Worm (Caenorhabditis elegans) whole organism, L1 larva: Measurements from ENCODE around the gene D1054.9.

Source experiments
- C04F5.9 ChIP-seq: sonication (generic microtip); optimal IDR thresholded peaks from 2 replicates; lab custom pipeline; 2016; ENCODE audit warnings: missing genetic modification characterization, missing compliant biosample characterization
- C16A3.4 ChIP-seq: fragments of 150-350 bp; optimal IDR thresholded peaks from 2 replicates; lab custom pipeline; 2014; ENCODE audit warnings: missing biosample characterization, missing genetic modification characterization
- F16B12.6 ChIP-seq: fragments of 150-350 bp; optimal IDR thresholded peaks from 2 replicates; lab custom pipeline; 2014; ENCODE audit warnings: missing biosample characterization, missing genetic modification characterization
- Y116A8C.19 ChIP-seq: sonication (generic microtip); optimal IDR thresholded peaks from 2 replicates; lab custom pipeline; 2016; ENCODE audit warnings: missing compliant biosample characterization, missing genetic modification characterization, borderline replicate concordance
- alr-1 ChIP-seq: fragments of 200-800 bp; sonication (Bioruptor generic); optimal IDR thresholded peaks from 2 replicates; lab custom pipeline; 2018; ENCODE audit warnings: borderline replicate concordance, mild to moderate bottlenecking, missing genetic modification characterization, missing compliant biosample characterization
- aly-2 ChIP-seq: fragments of 150-350 bp; optimal IDR thresholded peaks from 2 replicates; lab custom pipeline; 2014; ENCODE audit warnings: missing biosample characterization, missing genetic modification characterization
- ama-1 ChIP-seq: fragments of 150-350 bp; optimal IDR thresholded peaks from 2 replicates; lab custom pipeline; 2014
- blmp-1 ChIP-seq: fragments of 150-350 bp; optimal IDR thresholded peaks from 2 replicates; lab custom pipeline; 2014; ENCODE audit warnings: missing biosample characterization, missing genetic modification characterization
- ceh-90 ChIP-seq: sonication (generic microtip); optimal IDR thresholded peaks from 2 replicates; lab custom pipeline; 2016; ENCODE audit warnings: missing genetic modification characterization, missing compliant biosample characterization
- ces-1 ChIP-seq: fragments of 150-350 bp; optimal IDR thresholded peaks from 2 replicates; lab custom pipeline; 2014; ENCODE audit warnings: missing biosample characterization, missing genetic modification reagents, missing genetic modification characterization
- dpl-1 ChIP-seq, 3 experiments: fragments of 150-350 bp in 2 of 3; sonication (generic microtip) in 1 of 3; optimal IDR thresholded peaks; 2 replicates each; lab custom pipeline; 2014 to 2017; ENCODE audit warnings: missing biosample characterization in 3 of 3, missing genetic modification characterization in 3 of 3, missing genetic modification reagents in 3 of 3
- efl-1 ChIP-seq, 4 experiments: fragments of 150-350 bp; optimal IDR thresholded peaks in 3 of 4; peaks in 1 of 4; 1 replicate in 1 of 4; 2 replicates in 3 of 4; lab custom pipeline; 2014; ENCODE audit warnings: missing biosample characterization in 2 of 4, missing genetic modification characterization in 2 of 4, missing genetic modification reagents in 2 of 4
- egl-13 ChIP-seq: sonication (generic microtip); optimal IDR thresholded peaks from 2 replicates; lab custom pipeline; 2016; ENCODE audit warnings: missing genotype, missing genetic modification reagents, missing genetic modification characterization, missing compliant biosample characterization
- egl-27 ChIP-seq, 2 experiments: fragments of 150-350 bp in 1 of 2; sonication (generic microtip); optimal IDR thresholded peaks; 3 replicates each; lab custom pipeline; 2017 to 2018; ENCODE audit warnings: missing biosample characterization in 2 of 2, missing genetic modification characterization in 2 of 2, missing genetic modification reagents in 2 of 2
- elt-2 ChIP-seq: sonication (generic microtip); optimal IDR thresholded peaks from 2 replicates; lab custom pipeline; 2016; ENCODE audit warnings: missing genetic modification characterization, mild to moderate bottlenecking, inconsistent platforms, missing compliant biosample characterization, missing genetic modification reagents
- ets-5 ChIP-seq: fragments of 200-800 bp; sonication (Bioruptor generic); IDR thresholded peaks from 2 replicates; pipeline ENCODE4 v1.3.6; 2022; ENCODE audit warnings: missing genetic modification characterization, missing compliant biosample characterization
- fkh-4 ChIP-seq: sonication (generic microtip); optimal IDR thresholded peaks from 2 replicates; lab custom pipeline; 2016; ENCODE audit warnings: missing compliant biosample characterization, missing genetic modification characterization, borderline replicate concordance
- fkh-8 ChIP-seq: sonication (generic microtip); optimal IDR thresholded peaks from 2 replicates; lab custom pipeline; 2016; ENCODE audit warnings: mild to moderate bottlenecking, missing genetic modification characterization, missing compliant biosample characterization
- grh-1 ChIP-seq: fragments of 200-800 bp; sonication (Bioruptor generic); IDR thresholded peaks from 2 replicates; pipeline ENCODE4 v1.3.6; 2022; ENCODE audit warnings: missing genetic modification reagents, missing genetic modification characterization, missing compliant biosample characterization
- hlh-4 ChIP-seq: sonication (generic microtip); optimal IDR thresholded peaks from 2 replicates; lab custom pipeline; 2016; ENCODE audit warnings: mild to moderate bottlenecking, missing genetic modification characterization, missing compliant biosample characterization
- isw-1 ChIP-seq: fragments of 200-800 bp; sonication (Bioruptor generic); IDR thresholded peaks from 2 replicates; pipeline ENCODE4 v1.3.6; 2022; ENCODE audit warnings: missing genetic modification characterization, missing compliant biosample characterization
- lin-15B ChIP-seq: fragments of 150-350 bp; sonication (generic microtip); optimal IDR thresholded peaks from 3 replicates; lab custom pipeline; 2014; ENCODE audit warnings: missing biosample characterization, missing genetic modification characterization
- lin-35 ChIP-seq, 2 experiments: fragments of 150-350 bp; optimal IDR thresholded peaks; 2 replicates each; lab custom pipeline; 2014; ENCODE audit warnings: missing biosample characterization in 2 of 2, missing genetic modification characterization in 2 of 2, missing genetic modification reagents in 2 of 2
- lir-3 ChIP-seq: sonication (generic microtip); optimal IDR thresholded peaks from 2 replicates; lab custom pipeline; 2016; ENCODE audit warnings: mild to moderate bottlenecking, missing genetic modification characterization, moderate library complexity, missing compliant biosample characterization; ENCODE audit not compliant: poor library complexity
- mep-1 ChIP-seq: fragments of 150-350 bp; optimal IDR thresholded peaks from 2 replicates; lab custom pipeline; 2014; ENCODE audit warnings: missing biosample characterization, missing genetic modification characterization
- nhr-11 ChIP-seq: fragments of 150-350 bp; optimal IDR thresholded peaks from 2 replicates; lab custom pipeline; 2014; ENCODE audit warnings: missing biosample characterization, missing genetic modification characterization
- nhr-12 ChIP-seq: sonication (generic microtip); optimal IDR thresholded peaks from 2 replicates; lab custom pipeline; 2017; ENCODE audit warnings: missing biosample characterization, missing genetic modification characterization
- nhr-19 ChIP-seq: fragments of 200-800 bp; sonication (Bioruptor generic); conservative IDR thresholded peaks from 2 replicates; pipeline ENCODE4 v1.3.6; 2022; ENCODE audit warnings: missing genetic modification characterization, missing compliant biosample characterization
- nhr-20 ChIP-seq: sonication (generic microtip); optimal IDR thresholded peaks from 2 replicates; lab custom pipeline; 2016; ENCODE audit warnings: mild to moderate bottlenecking, missing genetic modification characterization, missing compliant biosample characterization
- nhr-237 ChIP-seq: fragments of 150-350 bp; optimal IDR thresholded peaks from 2 replicates; lab custom pipeline; 2014; ENCODE audit warnings: missing biosample characterization, missing genetic modification characterization
- nhr-28 ChIP-seq: fragments of 150-350 bp; optimal IDR thresholded peaks from 2 replicates; lab custom pipeline; 2014; ENCODE audit warnings: missing biosample characterization, missing genetic modification characterization
- nhr-71 ChIP-seq: sonication (generic microtip); optimal IDR thresholded peaks from 2 replicates; lab custom pipeline; 2016; ENCODE audit warnings: mild to moderate bottlenecking, missing genetic modification characterization, moderate library complexity, missing compliant biosample characterization
- nhr-76 ChIP-seq: sonication (generic microtip); optimal IDR thresholded peaks from 2 replicates; lab custom pipeline; 2017; ENCODE audit warnings: missing biosample characterization, missing genetic modification characterization
- pag-3 ChIP-seq: sonication (generic microtip); optimal IDR thresholded peaks from 2 replicates; lab custom pipeline; 2017; ENCODE audit warnings: missing genetic modification characterization, mild to moderate bottlenecking, missing compliant biosample characterization, antibody characterized with exemption, borderline replicate concordance; ENCODE audit not compliant: insufficient read depth
- skn-1 ChIP-seq: fragments of 150-350 bp; optimal IDR thresholded peaks from 2 replicates; lab custom pipeline; 2014; ENCODE audit warnings: missing biosample characterization, missing genetic modification characterization
- snpc-4 ChIP-seq: fragments of 150-350 bp; optimal IDR thresholded peaks from 2 replicates; lab custom pipeline; 2014; ENCODE audit warnings: missing biosample characterization, missing genetic modification characterization
- swsn-7 ChIP-seq: sonication (generic microtip); optimal IDR thresholded peaks from 2 replicates; lab custom pipeline; 2016; ENCODE audit warnings: missing genetic modification characterization, missing compliant biosample characterization
- tbx-2 ChIP-seq: sonication (generic microtip); optimal IDR thresholded peaks from 2 replicates; lab custom pipeline; 2016; ENCODE audit warnings: missing genetic modification characterization, missing compliant biosample characterization
- tlp-1 ChIP-seq: fragments of 150-350 bp; optimal IDR thresholded peaks from 2 replicates; lab custom pipeline; 2014; ENCODE audit warnings: missing biosample characterization, missing genetic modification characterization
- vab-15 ChIP-seq: sonication (generic microtip); optimal IDR thresholded peaks from 2 replicates; lab custom pipeline; 2017; ENCODE audit warnings: missing genotype, mild to moderate bottlenecking, missing genetic modification characterization, missing compliant biosample characterization
- zag-1 ChIP-seq: fragments of 150-350 bp; optimal IDR thresholded peaks from 2 replicates; lab custom pipeline; 2014; ENCODE audit warnings: missing biosample characterization, missing genetic modification characterization
- ztf-4 ChIP-seq: fragments of 150-350 bp; optimal IDR thresholded peaks from 2 replicates; lab custom pipeline; 2014; ENCODE audit warnings: missing biosample characterization, missing genetic modification characterization

The D1054.9 gene

ce11 chrV:10757128-10757527 lies 33.7 kb downstream of the D1054.9 start (continued):
- TF ChIP-seq ceh-90 (tag; lab: Kevin White, UChicago) (no peak), ets-5 (no peak), tbx-2 (tag; lab: Kevin White, UChicago) (peak; percentile 2), F16B12.6 (tag; lab: Kevin White, UChicago) (no peak), snpc-4 (no peak), nhr-28 (tag; lab: Kevin White, UChicago) (no peak), nhr-11 (tag; lab: Kevin White, UChicago) (no peak), nhr-237 (tag; lab: Kevin White, UChicago) (no peak), C16A3.4 (tag; lab: Kevin White, UChicago) (no peak), nhr-71 (tag; lab: Kevin White, UChicago) (peak; percentile 45), nhr-19 (GFP tag; lab: Robert Waterston, UW) (no peak), nhr-20 (peak; percentile 50), aly-2 (tag; lab: Kevin White, UChicago) (no peak), pag-3 (tag; lab: Kevin White, UChicago) (no peak), lin-15B (tag; lab: Kevin White, UChicago) (no peak), egl-27 (tag; optimal IDR thresholded peaks at IDR 0.05; lab: Kevin White, UChicago) (no peak), Y116A8C.19 (no peak), ztf-4 (no peak), egl-13 (no peak), ces-1 (GFP tag; lab: Kevin White, UChicago) (no peak), mep-1 (no peak), zag-1 (tag; lab: Kevin White, UChicago) (no peak), vab-15 (tag; lab: Kevin White, UChicago) (no peak), tlp-1 (tag; lab: Kevin White, UChicago) (no peak)

- TF ChIP-seq lin-35 (GFP tag; optimal IDR thresholded peaks at IDR 0.05; lab: Kevin White, UChicago) (no peak), nhr-11 (tag; lab: Kevin White, UChicago) (no peak), blmp-1 (tag; lab: Kevin White, UChicago) (no peak), zag-1 (tag; lab: Kevin White, UChicago) (no peak), dpl-1 (GFP tag; optimal IDR thresholded peaks at IDR 0.05; lab: Kevin White, UChicago) (no peak), skn-1 (tag; lab: Kevin White, UChicago) (no peak), swsn-7 (tag; lab: Kevin White, UChicago) (no peak), fkh-4 (tag; lab: Kevin White, UChicago) (no peak), hlh-4 (no peak), lir-3 (tag; lab: Kevin White, UChicago) (no peak), ama-1 (lab: Kevin White, UChicago) (no peak), nhr-12 (tag; lab: Kevin White, UChicago) (no peak), fkh-8 (tag; lab: Kevin White, UChicago) (no peak), nhr-76 (tag; lab: Kevin White, UChicago) (no peak), isw-1 (no peak)
These were observed 34.2 kb downstream of the D1054.9 start, which contains the start of gene irld-6 for ce11 chrV:10756698-10757097. irld-6 (minus strand) TSS chrV:10756798.

- no peak for TF ChIP-seq Y116A8C.19
- no peak for TF ChIP-seq ces-1 (GFP tag; lab: Kevin White, UChicago)
These were observed 36.8 kb downstream of the D1054.9 start, which contains the start of gene F28H7.7 for ce11 chrV:10754050-10754449. F28H7.7 (minus strand) TSS chrV:10754150.

DNA sequence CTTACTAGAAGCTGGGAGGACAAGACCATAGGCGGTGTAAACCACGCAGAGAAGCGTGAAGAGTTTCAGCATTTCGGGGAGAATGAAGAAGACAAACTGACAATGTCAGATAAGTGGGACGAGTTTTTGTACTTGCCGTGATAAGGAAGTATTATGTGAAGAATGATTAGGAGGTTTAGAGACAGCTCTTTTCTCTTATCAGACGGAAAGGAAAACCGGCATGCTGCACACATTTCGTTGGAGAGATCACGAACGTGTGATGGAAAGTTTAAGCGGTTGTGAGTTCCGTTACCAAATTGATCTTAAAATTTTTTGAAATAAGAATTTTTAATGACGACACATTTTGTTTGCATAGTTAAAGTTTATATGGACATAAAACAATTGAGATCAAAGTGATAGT lies 40.2 kb downstream of the D1054.9 start, which contains the start of gene F28H7.3:
TSS of gene F28H7.3 (minus strand) at position 159 of the 400 bp plus-strand sequence.
- TF ChIP-seq blmp-1 (tag; lab: Kevin White, UChicago), result no peak
- TF ChIP-seq tlp-1 (tag; lab: Kevin White, UChicago), result no peak
- no peak for TF ChIP-seq C04F5.9 (tag; lab: Kevin White, UChicago)
- TF ChIP-seq efl-1 (optimal IDR thresholded peaks at IDR 0.05; lab: Kevin White, UChicago), result no peak
- peak in 1 of 2 experiments; percentile 92 for TF ChIP-seq efl-1 (GFP tag; optimal IDR thresholded peaks at IDR 0.05 in 1 of 2; lab: Kevin White, UChicago)
- peak; percentile 85 for TF ChIP-seq elt-2 (tag; lab: Kevin White, UChicago)
- TF ChIP-seq alr-1, result no peak
- TF ChIP-seq grh-1, result no peak
